Worm (Caenorhabditis elegans) whole organism, L1 larva: ENCODE data around the gene B0416.2.

ENCODE experiments used
- aly-2 ChIP-seq: fragments of 150-350 bp; optimal IDR thresholded peaks from 2 replicates; lab custom pipeline; 2014; ENCODE audit warnings: missing biosample characterization, missing genetic modification characterization
- ama-1 ChIP-seq: fragments of 150-350 bp; optimal IDR thresholded peaks from 2 replicates; lab custom pipeline; 2014
- elt-3 ChIP-seq, 6 experiments: fragments of 150-350 bp in 1 of 6; sonication (generic microtip); optimal IDR thresholded peaks; 2 replicates each; lab custom pipeline; 2017 to 2018; ENCODE audit warnings: missing biosample characterization in 6 of 6, missing genetic modification characterization in 6 of 6, inconsistent platforms in 1 of 6
- lin-14 ChIP-seq: fragments of 200-800 bp; sonication (Bioruptor generic); optimal IDR thresholded peaks from 2 replicates; lab custom pipeline; 2018; ENCODE audit warnings: mild to moderate bottlenecking, missing genetic modification characterization, moderate library complexity, missing compliant biosample characterization
- nhr-11 ChIP-seq: fragments of 150-350 bp; optimal IDR thresholded peaks from 2 replicates; lab custom pipeline; 2014; ENCODE audit warnings: missing biosample characterization, missing genetic modification characterization
- nhr-85 ChIP-seq: sonication (generic microtip); peaks from one replicate; lab custom pipeline; 2016; ENCODE audit warnings: missing genetic modification characterization, inconsistent platforms, missing compliant biosample characterization
- pqm-1 ChIP-seq: sonication (generic microtip); optimal IDR thresholded peaks from 3 replicates; lab custom pipeline; 2017; ENCODE audit warnings: missing biosample characterization, missing genetic modification characterization
- skn-1 ChIP-seq: fragments of 150-350 bp; optimal IDR thresholded peaks from 2 replicates; lab custom pipeline; 2014; ENCODE audit warnings: missing biosample characterization, missing genetic modification characterization
- snpc-4 ChIP-seq: fragments of 150-350 bp; optimal IDR thresholded peaks from 2 replicates; lab custom pipeline; 2014; ENCODE audit warnings: missing biosample characterization, missing genetic modification characterization
- tbx-2 ChIP-seq: sonication (generic microtip); optimal IDR thresholded peaks from 2 replicates; lab custom pipeline; 2016; ENCODE audit warnings: missing genetic modification characterization, missing compliant biosample characterization
- ztf-11 ChIP-seq, 2 experiments: sonication (generic microtip); optimal IDR thresholded peaks; 2 replicates each; lab custom pipeline; 2016 to 2017; ENCODE audit warnings: missing genetic modification characterization in 2 of 2, missing biosample characterization in 1 of 2, missing compliant biosample characterization in 1 of 2

ce11 chrX:9314397-9314796 lies 15.5 kb downstream of the B0416.2 start, which contains the start of gene ttr-38:
- no peak for TF ChIP-seq nhr-11 (tag; lab: Kevin White, UChicago)
- TF ChIP-seq ama-1 = no peak
- TF ChIP-seq elt-3 (tag; optimal IDR thresholded peaks at IDR 0.05; lab: Kevin White, UChicago) = no peak
- no peak for TF ChIP-seq snpc-4
- no peak for TF ChIP-seq skn-1
- no peak for TF ChIP-seq nhr-85 (tag; lab: Kevin White, UChicago)
- TF ChIP-seq ztf-11 (tag; optimal IDR thresholded peaks at IDR 0.05; lab: Kevin White, UChicago) = no peak
- TF ChIP-seq lin-14 = no peak
- no peak for TF ChIP-seq tbx-2 (tag; lab: Kevin White, UChicago)
- TF ChIP-seq aly-2 (tag; lab: Kevin White, UChicago) = no peak
- TF ChIP-seq pqm-1 (tag; lab: Kevin White, UChicago) = no peak
